Fruit fly (Drosophila melanogaster) whole organism, embryonic: Measurements from ENCODE around the gene CG1638.

Experiments
- BEAF-32 ChIP-seq: fragments of 200-800 bp; sonication (Bioruptor generic); optimal IDR thresholded peaks from 3 replicates; lab custom pipeline; 2017; ENCODE audit warnings: missing biosample characterization, missing genetic modification characterization, mild to moderate bottlenecking, moderate library complexity, missing genetic modification reagents
- CG10979 ChIP-seq: fragments of 200-800 bp; sonication (Bioruptor generic); optimal IDR thresholded peaks from 2 replicates; lab custom pipeline; 2018; ENCODE audit warnings: missing biosample characterization, mild to moderate bottlenecking, missing genetic modification characterization, moderate library complexity
- CG11504 ChIP-seq: fragments of 200-800 bp; sonication (Bioruptor generic); optimal IDR thresholded peaks from 3 replicates; lab custom pipeline; 2019; ENCODE audit warnings: missing biosample characterization, mild to moderate bottlenecking, missing genetic modification characterization, moderate library complexity
- CG11723 ChIP-seq: fragments of 200-800 bp; sonication (Bioruptor generic); optimal IDR thresholded peaks from 2 replicates; lab custom pipeline; 2017; ENCODE audit warnings: missing biosample characterization, mild to moderate bottlenecking, missing genetic modification characterization
- CG1233 ChIP-seq: fragments of 200-800 bp; sonication (Bioruptor generic); optimal IDR thresholded peaks from 4 replicates; lab custom pipeline; 2018; ENCODE audit warnings: missing biosample characterization, mild to moderate bottlenecking, missing genetic modification characterization
- CG12769 ChIP-seq: fragments of 200-800 bp; sonication (Bioruptor generic); optimal IDR thresholded peaks from 2 replicates; lab custom pipeline; 2019; ENCODE audit warnings: missing biosample characterization, mild to moderate bottlenecking, missing genetic modification characterization, moderate library complexity
- CG16813 ChIP-seq: fragments of 200-800 bp; sonication (Bioruptor generic); IDR thresholded peaks from 3 replicates; pipeline ENCODE4 v1.3.6; 2022; ENCODE audit warnings: missing biosample characterization, missing genetic modification characterization; ENCODE audit not compliant: partially characterized antibody
- CG17385 ChIP-seq: fragments of 200-800 bp; sonication (Bioruptor generic); optimal IDR thresholded peaks from 3 replicates; lab custom pipeline; 2018; ENCODE audit warnings: missing biosample characterization, mild to moderate bottlenecking, missing genetic modification characterization
- CG2202 ChIP-seq: fragments of 200-800 bp; sonication (Bioruptor generic); optimal IDR thresholded peaks from 2 replicates; lab custom pipeline; 2018; ENCODE audit warnings: missing biosample characterization, mild to moderate bottlenecking, missing genetic modification characterization
- CG30020 ChIP-seq: fragments of 200-800 bp; optimal IDR thresholded peaks from 2 replicates; lab custom pipeline; 2019; ENCODE audit warnings: missing biosample characterization, mild to moderate bottlenecking, missing genetic modification characterization, moderate library complexity
- CG3726 ChIP-seq: fragments of 200-800 bp; sonication (Bioruptor generic); IDR thresholded peaks from 3 replicates; pipeline ENCODE4, ENCODE4 v1.3.6; 2022; ENCODE audit warnings: missing biosample characterization, missing genetic modification characterization
- CG4360 ChIP-seq: fragments of 200-800 bp; sonication (Bioruptor generic); IDR thresholded peaks from 2 replicates; pipeline ENCODE4 v1.3.6; 2022; ENCODE audit warnings: missing biosample characterization, missing genetic modification characterization
- CG4730 ChIP-seq: fragments of 200-800 bp; sonication (Bioruptor generic); IDR thresholded peaks from 2 replicates; pipeline ENCODE4 v1.3.6; 2022; ENCODE audit warnings: missing biosample characterization, missing genetic modification characterization
- CG6272 ChIP-seq: fragments of 200-800 bp; sonication (Bioruptor generic); IDR thresholded peaks from 2 replicates; pipeline ENCODE4 v1.3.6; 2022; ENCODE audit warnings: missing biosample characterization, missing genetic modification characterization
- CG8089 ChIP-seq: fragments of 200-800 bp; sonication (Bioruptor generic); optimal IDR thresholded peaks from 3 replicates; lab custom pipeline; 2016; ENCODE audit warnings: missing biosample characterization, missing genetic modification characterization
- CG8924 ChIP-seq: fragments of 200-800 bp; optimal IDR thresholded peaks from 3 replicates; lab custom pipeline; 2019; ENCODE audit warnings: missing biosample characterization, mild to moderate bottlenecking, missing genetic modification characterization, moderate library complexity
- CG9215 ChIP-seq: fragments of 200-800 bp; sonication (Bioruptor generic); IDR thresholded peaks from 2 replicates; pipeline ENCODE4 v1.3.6; 2022; ENCODE audit warnings: missing biosample characterization, missing genetic modification characterization
- CTCF ChIP-seq: fragments of 200-800 bp; sonication (Bioruptor generic); optimal IDR thresholded peaks from 2 replicates; lab custom pipeline; 2017; ENCODE audit warnings: missing biosample characterization, mild to moderate bottlenecking, missing genetic modification characterization, moderate library complexity
- Dip2 ChIP-seq: fragments of 200-800 bp; sonication (Bioruptor generic); IDR thresholded peaks from 2 replicates; pipeline ENCODE4 v1.3.6; 2022; ENCODE audit warnings: missing biosample characterization, missing genetic modification characterization
- Doc2 ChIP-seq: fragments of 200-800 bp; sonication (Bioruptor generic); IDR thresholded peaks from 2 replicates; pipeline ENCODE4 v1.3.6; 2022; ENCODE audit warnings: missing biosample characterization, missing genetic modification characterization
- Dref ChIP-seq: fragments of 200-800 bp; sonication (Bioruptor generic); IDR thresholded peaks from 2 replicates; pipeline ENCODE4 v1.3.6; 2022; ENCODE audit warnings: missing biosample characterization, missing genetic modification characterization
- Hand ChIP-seq: fragments of 200-800 bp; sonication (Bioruptor generic); optimal IDR thresholded peaks from 2 replicates; lab custom pipeline; 2017; ENCODE audit warnings: mild to moderate bottlenecking, missing biosample characterization, missing genetic modification reagents, missing genetic modification characterization
- Hmx ChIP-seq: fragments of 200-800 bp; sonication (Bioruptor generic); optimal IDR thresholded peaks from 2 replicates; lab custom pipeline; 2016; ENCODE audit warnings: missing biosample characterization, missing genetic modification characterization
- MBD-R2 ChIP-seq: fragments of 200-800 bp; sonication (Bioruptor generic); IDR thresholded peaks from 2 replicates; pipeline ENCODE4 v1.3.6; 2022; ENCODE audit warnings: missing biosample characterization, missing genetic modification characterization
- NK7.1 ChIP-seq: fragments of 200-800 bp; sonication (Bioruptor generic); optimal IDR thresholded peaks from 3 replicates; lab custom pipeline; 2016; ENCODE audit warnings: missing biosample characterization, missing genetic modification characterization
- Oli ChIP-seq: fragments of 200-800 bp; sonication (Bioruptor generic); optimal IDR thresholded peaks from 2 replicates; lab custom pipeline; 2018; ENCODE audit warnings: missing biosample characterization, mild to moderate bottlenecking, missing genetic modification characterization, moderate library complexity
- PHDP ChIP-seq: fragments of 200-800 bp; sonication (Bioruptor generic); optimal IDR thresholded peaks from 3 replicates; lab custom pipeline; 2018; ENCODE audit warnings: missing biosample characterization, mild to moderate bottlenecking, missing genetic modification characterization, moderate library complexity
- Poxn ChIP-seq: fragments of 200-800 bp; sonication (Bioruptor generic); IDR thresholded peaks from 2 replicates; pipeline ENCODE4 v1.3.6; 2022; ENCODE audit warnings: missing biosample characterization, missing genetic modification characterization
- Sin3A ChIP-seq: fragments of >200 bp; optimal IDR thresholded peaks from 2 replicates; lab custom pipeline; 2018
- ab ChIP-seq: fragments of 200-800 bp; sonication (Bioruptor generic); optimal IDR thresholded peaks from 2 replicates; lab custom pipeline; 2016; ENCODE audit warnings: missing biosample characterization, missing genetic modification characterization
- ara ChIP-seq: fragments of 200-800 bp; sonication (Bioruptor generic); IDR thresholded peaks from 2 replicates; pipeline ENCODE4 v1.3.6; 2022; ENCODE audit warnings: missing biosample characterization, missing genetic modification characterization
- br ChIP-seq: fragments of >200 bp; optimal IDR thresholded peaks from 2 replicates; lab custom pipeline; 2017
- cad ChIP-seq: fragments of >200 bp; optimal IDR thresholded peaks from 2 replicates; lab custom pipeline; 2017; ENCODE audit warnings: missing biosample characterization, missing genetic modification characterization
- chif ChIP-seq, 2 experiments: fragments of 200-800 bp; sonication (Bioruptor generic); optimal IDR thresholded peaks; 3 replicates each; lab custom pipeline; 2016; ENCODE audit warnings: missing biosample characterization in 2 of 2, missing genetic modification characterization in 2 of 2
- crol ChIP-seq: fragments of 200-800 bp; sonication (Bioruptor generic); IDR thresholded peaks from 2 replicates; pipeline ENCODE4 v1.3.6; 2022; ENCODE audit warnings: missing biosample characterization, missing genetic modification characterization
- dmrt11E ChIP-seq: fragments of 200-800 bp; sonication (Bioruptor generic); optimal IDR thresholded peaks from 3 replicates; lab custom pipeline; 2018; ENCODE audit warnings: missing biosample characterization, mild to moderate bottlenecking, missing genetic modification characterization, moderate library complexity
- gcm2 ChIP-seq: fragments of 200-800 bp; sonication (Bioruptor generic); optimal IDR thresholded peaks from 2 replicates; lab custom pipeline; 2016; ENCODE audit warnings: missing biosample characterization, missing genetic modification characterization
- gro ChIP-seq: fragments of 200-800 bp; sonication (Bioruptor generic); optimal IDR thresholded peaks from 2 replicates; lab custom pipeline; 2016; ENCODE audit warnings: missing biosample characterization, missing genetic modification characterization
- h ChIP-seq: fragments of >200 bp; optimal IDR thresholded peaks from 2 replicates; lab custom pipeline; 2017
- kni ChIP-seq: fragments of 200-800 bp; sonication (Bioruptor generic); optimal IDR thresholded peaks from 3 replicates; lab custom pipeline; 2017; ENCODE audit warnings: mild to moderate bottlenecking, missing biosample characterization, missing genetic modification reagents, missing genetic modification characterization
- lola ChIP-seq, 3 experiments: fragments of >200 bp in 2 of 3; fragments of 200-800 bp in 1 of 3; sonication (Bioruptor generic) in 1 of 3; optimal IDR thresholded peaks; 2 replicates each; lab custom pipeline; 2017 to 2019; ENCODE audit warnings: missing biosample characterization in 3 of 3, missing genetic modification characterization in 3 of 3, mild to moderate bottlenecking in 1 of 3, moderate library complexity in 1 of 3
- mld ChIP-seq: fragments of 200-800 bp; sonication (Bioruptor generic); IDR thresholded peaks from 3 replicates; pipeline ENCODE4 v1.3.6; 2022; ENCODE audit warnings: missing biosample characterization, missing genetic modification characterization; ENCODE audit not compliant: partially characterized antibody
- pan ChIP-seq, 4 experiments: fragments of >200 bp in 3 of 4; fragments of 200-800 bp in 1 of 4; sonication (Bioruptor generic) in 1 of 4; optimal IDR thresholded peaks in 3 of 4; IDR thresholded peaks in 1 of 4; 2 replicates each; pipeline versions ENCODE4 v1.3.6 to Lab custom; 2017 to 2022; ENCODE audit warnings: missing biosample characterization in 2 of 4, missing genetic modification characterization in 2 of 4, mixed read lengths in 1 of 4
- phol ChIP-seq: fragments of 200-800 bp; sonication (Bioruptor generic); optimal IDR thresholded peaks from 3 replicates; lab custom pipeline; 2018; ENCODE audit warnings: missing biosample characterization, mild to moderate bottlenecking, missing genetic modification characterization, moderate library complexity
- pros ChIP-seq: fragments of 200-800 bp; sonication (Bioruptor generic); optimal IDR thresholded peaks from 3 replicates; lab custom pipeline; 2019; ENCODE audit warnings: missing biosample characterization, mild to moderate bottlenecking, missing genetic modification characterization, moderate library complexity
- pzg ChIP-seq: fragments of 200-800 bp; sonication (Bioruptor generic); optimal IDR thresholded peaks from 3 replicates; lab custom pipeline; 2018; ENCODE audit warnings: missing biosample characterization, mild to moderate bottlenecking, missing genetic modification characterization, moderate library complexity
- slbo ChIP-seq: fragments of 200-800 bp; sonication (Bioruptor generic); IDR thresholded peaks from 2 replicates; pipeline ENCODE4 v1.3.6; 2022; ENCODE audit warnings: missing biosample characterization, missing genetic modification characterization
- slou ChIP-seq: fragments of 200-800 bp; sonication (Bioruptor generic); optimal IDR thresholded peaks from 3 replicates; lab custom pipeline; 2016; ENCODE audit warnings: missing biosample characterization, missing genetic modification characterization
- tx ChIP-seq: fragments of 200-800 bp; sonication (Bioruptor generic); optimal IDR thresholded peaks from 2 replicates; lab custom pipeline; 2016; ENCODE audit warnings: missing biosample characterization, missing genetic modification characterization
- unc-4 ChIP-seq: fragments of 200-800 bp; sonication (Bioruptor generic); IDR thresholded peaks from 2 replicates; pipeline ENCODE4 v1.3.6; 2022; ENCODE audit warnings: missing biosample characterization, missing genetic modification characterization; ENCODE audit not compliant: partially characterized antibody

CG1638 gene

dm6 chr3R:31596071-31596883 lies 5.9 kb downstream of the CG1638 start, which contains the start of gene RpL6 (continued):
- TF ChIP-seq CG2202 (tag; lab: Kevin White, UChicago), result no peak
- TF ChIP-seq CG10979, result peak; percentile 26
- no peak for TF ChIP-seq CG4730
- TF ChIP-seq br, result no peak
- no peak for TF ChIP-seq pros (GFP tag; lab: Kevin White, UChicago)
- no peak for TF ChIP-seq ab (GFP tag; lab: Kevin White, UChicago)
- TF ChIP-seq CG1233 (GFP tag; lab: Kevin White, UChicago), result peak; percentile 16
- TF ChIP-seq ara (GFP tag; lab: Robert Waterston, UW), result no peak
- no peak; the same call in 1 of the 2 replicates for TF ChIP-seq CG4360
- peak; percentile 59 for TF ChIP-seq MBD-R2 (GFP tag; lab: Robert Waterston, UW)
- peak; percentile 54 for TF ChIP-seq Hand
- TF ChIP-seq CG6272, result no peak
- no peak for TF ChIP-seq CG8089
- TF ChIP-seq CG16813 (GFP tag; lab: Robert Waterston, UW), result peak; percentile 82
- no peak for TF ChIP-seq Doc2 (GFP tag; lab: Robert Waterston, UW)
- peak in 1 of 3 experiments; percentile 13 for TF ChIP-seq lola (GFP tag; optimal IDR thresholded peaks at IDR 0.05; lab: Kevin White, UChicago)
- peak; percentile 86 for TF ChIP-seq unc-4 (GFP tag; lab: Robert Waterston, UW)
- no peak for TF ChIP-seq dmrt11E (tag; lab: Kevin White, UChicago)
- TF ChIP-seq pan (optimal IDR thresholded peaks at IDR 0.05; lab: Kevin White, UChicago), result no peak
- no peak for TF ChIP-seq pan (GFP tag; optimal IDR thresholded peaks at IDR 0.05 in 1 of 2, IDR thresholded peaks at IDR 0.05 in 1 of 2)
- no peak for TF ChIP-seq CG12769 (tag; lab: Kevin White, UChicago)
- TF ChIP-seq CG30020 (tag; lab: Kevin White, UChicago), result peak; percentile 70
- no peak for TF ChIP-seq gro (GFP tag; lab: Kevin White, UChicago)
- TF ChIP-seq Poxn (GFP tag; lab: Robert Waterston, UW), result no peak
- peak; percentile 33 for TF ChIP-seq CG8924 (tag; lab: Kevin White, UChicago)
- TF ChIP-seq chif (GFP tag; optimal IDR thresholded peaks at IDR 0.05; lab: Kevin White, UChicago), result no peak
- TF ChIP-seq slou, result no peak
- peak; percentile 44; the same call in 1 of the 3 replicates for TF ChIP-seq mld (GFP tag; lab: Robert Waterston, UW)
- no peak for TF ChIP-seq CG11504 (tag; lab: Kevin White, UChicago)
- no peak for TF ChIP-seq Hmx (GFP tag; lab: Kevin White, UChicago)
- TF ChIP-seq Oli (tag; lab: Kevin White, UChicago), result no peak
- peak; percentile 92 for TF ChIP-seq pzg (GFP tag; lab: Kevin White, UChicago)
- no peak for TF ChIP-seq NK7.1 (GFP tag; lab: Kevin White, UChicago)
- no peak for TF ChIP-seq Sin3A (lab: Kevin White, UChicago)
- TF ChIP-seq CG11723, result no peak
- TF ChIP-seq BEAF-32 (GFP tag; lab: Kevin White, UChicago), result peak; percentile 84
- no peak for TF ChIP-seq Dip2 (GFP tag; lab: Robert Waterston, UW)
- TF ChIP-seq slbo (GFP tag; lab: Robert Waterston, UW), result no peak
- TF ChIP-seq Dref (GFP tag; lab: Robert Waterston, UW), result peak; percentile 83
- peak; percentile 12 for TF ChIP-seq CG17385 (GFP tag; lab: Kevin White, UChicago)
- TF ChIP-seq CG9215 (GFP tag; lab: Robert Waterston, UW), result no peak
- TF ChIP-seq gcm2 (GFP tag; lab: Kevin White, UChicago), result no peak
- TF ChIP-seq phol (tag; lab: Kevin White, UChicago), result peak; percentile 37
- TF ChIP-seq CTCF (GFP tag; lab: Kevin White, UChicago), result no peak
- no peak for TF ChIP-seq PHDP (tag; lab: Kevin White, UChicago)
- no peak for TF ChIP-seq cad (GFP tag; lab: Kevin White, UChicago)
- TF ChIP-seq h (lab: Kevin White, UChicago), result no peak
- TF ChIP-seq kni, result no peak
- no peak for TF ChIP-seq tx (GFP tag; lab: Kevin White, UChicago)
- TF ChIP-seq crol (GFP tag; lab: Robert Waterston, UW), result no peak
- TF ChIP-seq CG3726 (GFP tag; lab: Robert Waterston, UW), result no peak
